Fruit fly (Drosophila melanogaster): Measurements from ENCODE around the gene CG15731.

The CG15731 gene

DNA sequence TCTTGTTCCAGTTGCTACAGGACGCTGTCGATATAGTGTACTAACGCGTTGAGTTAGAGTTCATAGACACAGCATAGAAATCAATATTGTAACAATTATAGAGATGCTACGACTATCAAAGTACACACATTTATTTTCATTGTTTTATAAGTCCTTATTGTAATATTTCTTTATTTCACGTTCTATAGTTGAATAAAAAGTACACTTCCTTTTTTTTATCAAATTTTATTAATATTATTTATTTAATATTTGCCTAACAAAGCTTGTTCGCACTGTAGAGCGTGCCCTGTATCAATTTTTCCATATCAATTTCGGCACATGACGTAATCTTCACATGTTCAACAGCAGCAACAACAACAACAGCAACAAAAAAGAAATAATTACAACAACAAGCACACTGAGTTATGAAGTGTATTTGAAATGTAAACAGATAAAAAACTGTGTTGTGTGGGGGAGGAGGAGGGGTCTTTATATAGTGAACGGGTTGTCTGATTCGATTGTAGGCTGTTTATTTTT is 16.4 kb upstream of the CG15731 start (continued):
- TF ChIP-seq BEAF-32 (GFP tag; optimal IDR thresholded peaks at IDR 0.05) (no peak), CG14667 (GFP tag; IDR thresholded peaks at IDR 0.05) (peak; percentile 22; the same call in 1 of the 2 replicates), CG5245 (GFP tag; optimal IDR thresholded peaks at IDR 0.05) (peak; percentile 9), sens-2 (GFP tag; IDR thresholded peaks at IDR 0.05) (peak; percentile 47; the same call in 1 of the 2 replicates), Pdp1 (GFP tag; optimal IDR thresholded peaks at IDR 0.05) (peak; percentile 44 to 94), Hmr (GFP tag; optimal IDR thresholded peaks at IDR 0.05) (peak; percentile 89), CG2712 (tag; optimal IDR thresholded peaks at IDR 0.05) (peak; percentile 88), Nf-YA (GFP tag; IDR thresholded peaks at IDR 0.05) (no peak), lilli (GFP tag; optimal IDR thresholded peaks at IDR 0.05) (peak; percentile 52), Mes4 (GFP tag; optimal IDR thresholded peaks at IDR 0.05) (no peak), CG6854 (GFP tag; optimal IDR thresholded peaks at IDR 0.05) (peak; percentile 71), org-1 (GFP tag; optimal IDR thresholded peaks at IDR 0.05) (peak; percentile 63), CG7928 (GFP tag; optimal IDR thresholded peaks at IDR 0.05) (peak; percentile 20), bsh (GFP tag; optimal IDR thresholded peaks at IDR 0.05) (peak in 1 of 2 experiments; percentile 80), Fer3 (tag; optimal IDR thresholded peaks at IDR 0.05) (peak; percentile 80), CG11456 (GFP tag; IDR thresholded peaks at IDR 0.05) (0 out of 3 replicates have a peak, but pooled peaks have one; percentile 23), danr (GFP tag; IDR thresholded peaks at IDR 0.05) (peak; percentile 57), zfh2 (GFP tag; optimal IDR thresholded peaks at IDR 0.05) (peak; percentile 6), CG30431 (GFP tag; optimal IDR thresholded peaks at IDR 0.05) (peak; percentile 42), trem (tag; optimal IDR thresholded peaks at IDR 0.05) (peak; percentile 60), unpg (GFP tag; optimal IDR thresholded peaks at IDR 0.05) (peak; percentile 84), CG12659 (GFP tag; optimal IDR thresholded peaks at IDR 0.05) (peak; percentile 83), Med (GFP tag) (peak; percentile 81), CG13775 (GFP tag; optimal IDR thresholded peaks at IDR 0.05) (peak; percentile 70), Ptx1 (GFP tag; IDR thresholded peaks at IDR 0.05) (peak; percentile 85), BtbVII (GFP tag; optimal IDR thresholded peaks at IDR 0.05) (peak; percentile 83), Eip74EF (GFP tag; optimal IDR thresholded peaks at IDR 0.05) (peak in 1 of 2 experiments; percentile 59), ham (GFP tag; IDR thresholded peaks at IDR 0.05) (no peak), Taf1 (GFP tag; IDR thresholded peaks at IDR 0.05) (peak; percentile 79), wor (GFP tag; IDR thresholded peaks at IDR 0.05) (peak; percentile 56), CG2875 (GFP tag; optimal IDR thresholded peaks at IDR 0.05) (peak; percentile 50), Ets65A (GFP tag) (no peak), z (GFP tag; IDR thresholded peaks at IDR 0.05) (no peak), fd102C (GFP tag; optimal IDR thresholded peaks at IDR 0.05) (no peak), HLH54F (GFP tag; optimal IDR thresholded peaks at IDR 0.05) (no peak), tx (GFP tag; optimal IDR thresholded peaks at IDR 0.05) (no peak), ewg (GFP tag; optimal IDR thresholded peaks at IDR 0.05) (peak; percentile 50), zf30C (GFP tag; optimal IDR thresholded peaks at IDR 0.05) (no peak), CG10431 (GFP tag; optimal IDR thresholded peaks at IDR 0.05) (peak; percentile 7), vnd (GFP tag; IDR thresholded peaks at IDR 0.05; ENCODE audit: partially characterized antibody) (no peak), CG11504 (tag; optimal IDR thresholded peaks at IDR 0.05) (peak; percentile 87), Poxn (GFP tag; IDR thresholded peaks at IDR 0.05) (no peak), ssp (GFP tag; IDR thresholded peaks at IDR 0.05) (peak; percentile 64), CG10543 (GFP tag; optimal IDR thresholded peaks at IDR 0.05) (peak; percentile 92), pita (GFP tag; optimal IDR thresholded peaks at IDR 0.05) (no peak), az2 (GFP tag; optimal IDR thresholded peaks at IDR 0.05) (peak; percentile 64), ranshi (GFP tag; IDR thresholded peaks at IDR 0.05) (peak; percentile 57; the same call in 1 of the 2 replicates), twi (tag; optimal IDR thresholded peaks at IDR 0.05) (peak; percentile 76), Doc3 (GFP tag; IDR thresholded peaks at IDR 0.05; ENCODE audit: partially characterized antibody) (no peak), row (GFP tag; IDR thresholded peaks at IDR 0.05) (peak; percentile 93)
